Fruit fly (Drosophila melanogaster) whole organism, embryonic: Measurements from ENCODE around the gene CG31560.

ENCODE experiments used
- Atf-2 ChIP-seq: fragments of 200-800 bp; sonication (Bioruptor generic); optimal IDR thresholded peaks from 2 replicates; lab custom pipeline; 2016; ENCODE audit warnings: missing biosample characterization, missing genetic modification characterization
- CG11695 ChIP-seq: fragments of 200-800 bp; sonication (Bioruptor generic); IDR thresholded peaks from 3 replicates; pipeline ENCODE4 v1.3.6; 2022; ENCODE audit warnings: missing biosample characterization, missing genetic modification characterization
- CG13894 ChIP-seq: fragments of 200-800 bp; sonication (Bioruptor generic); optimal IDR thresholded peaks from 3 replicates; lab custom pipeline; 2018; ENCODE audit warnings: missing biosample characterization, mild to moderate bottlenecking, missing genetic modification characterization, moderate library complexity
- CG14860 ChIP-seq: fragments of 200-800 bp; sonication (Bioruptor generic); IDR thresholded peaks from 3 replicates; pipeline ENCODE4 v1.3.6; 2022; ENCODE audit warnings: missing biosample characterization, missing genetic modification characterization; ENCODE audit not compliant: partially characterized antibody
- CG16813 ChIP-seq: fragments of 200-800 bp; sonication (Bioruptor generic); IDR thresholded peaks from 3 replicates; pipeline ENCODE4 v1.3.6; 2022; ENCODE audit warnings: missing biosample characterization, missing genetic modification characterization; ENCODE audit not compliant: partially characterized antibody
- CG18011 ChIP-seq: fragments of 200-800 bp; sonication (Bioruptor generic); optimal IDR thresholded peaks from 2 replicates; lab custom pipeline; 2017; ENCODE audit warnings: missing biosample characterization, missing genetic modification characterization, mild to moderate bottlenecking, moderate library complexity, missing genotype
- CG18476 ChIP-seq: fragments of 200-800 bp; sonication (Bioruptor generic); optimal IDR thresholded peaks from 2 replicates; lab custom pipeline; 2016; ENCODE audit warnings: missing biosample characterization, mild to moderate bottlenecking, missing genetic modification characterization
- CG2199 ChIP-seq: fragments of 200-800 bp; sonication (Bioruptor generic); IDR thresholded peaks from 3 replicates; pipeline ENCODE4 v1.3.6; 2022; ENCODE audit warnings: missing biosample characterization, missing genetic modification characterization
- CG3407 ChIP-seq: fragments of 200-800 bp; sonication (Bioruptor generic); optimal IDR thresholded peaks from 2 replicates; lab custom pipeline; 2018; ENCODE audit warnings: missing biosample characterization, mild to moderate bottlenecking, missing genetic modification characterization
- CG34224 ChIP-seq: fragments of 200-800 bp; sonication (Bioruptor generic); IDR thresholded peaks from 3 replicates; pipeline ENCODE4 v1.3.6; 2022; ENCODE audit warnings: missing biosample characterization, missing genetic modification characterization; ENCODE audit not compliant: partially characterized antibody
- CG4328 ChIP-seq: fragments of 200-800 bp; sonication (Bioruptor generic); optimal IDR thresholded peaks from 3 replicates; lab custom pipeline; 2017; ENCODE audit warnings: missing biosample characterization, missing genetic modification reagents, missing genetic modification characterization
- CG4404 ChIP-seq: fragments of 200-800 bp; sonication (Bioruptor generic); IDR thresholded peaks from 2 replicates; pipeline ENCODE4 v1.3.6; 2022; ENCODE audit warnings: missing biosample characterization, missing genetic modification characterization
- CG4707 ChIP-seq: fragments of 200-800 bp; sonication (Bioruptor generic); optimal IDR thresholded peaks from 2 replicates; lab custom pipeline; 2018; ENCODE audit warnings: missing biosample characterization, mild to moderate bottlenecking, missing genetic modification characterization, moderate library complexity
- CG6254 ChIP-seq: fragments of 200-800 bp; sonication (Bioruptor generic); optimal IDR thresholded peaks from 3 replicates; lab custom pipeline; 2017; ENCODE audit warnings: mild to moderate bottlenecking, missing biosample characterization, missing genetic modification reagents, missing genetic modification characterization
- CG6813 ChIP-seq: fragments of 200-800 bp; sonication (Bioruptor generic); optimal IDR thresholded peaks from 2 replicates; lab custom pipeline; 2017; ENCODE audit warnings: missing biosample characterization, missing genetic modification characterization, mild to moderate bottlenecking, moderate library complexity, missing genetic modification reagents
- CG7839 ChIP-seq: fragments of 200-800 bp; sonication (Bioruptor generic); optimal IDR thresholded peaks from 3 replicates; lab custom pipeline; 2018; ENCODE audit warnings: missing biosample characterization, mild to moderate bottlenecking, missing genetic modification characterization, moderate library complexity
- CG8359 ChIP-seq: fragments of 200-800 bp; sonication (Bioruptor generic); optimal IDR thresholded peaks from 2 replicates; lab custom pipeline; 2017; ENCODE audit warnings: missing biosample characterization, mild to moderate bottlenecking, missing genetic modification characterization, borderline replicate concordance
- CG9437 ChIP-seq: fragments of 200-800 bp; sonication (Bioruptor generic); optimal IDR thresholded peaks from 2 replicates; lab custom pipeline; 2018; ENCODE audit warnings: missing biosample characterization, mild to moderate bottlenecking, missing genetic modification characterization
- Dad ChIP-seq: fragments of 200-800 bp; sonication (Bioruptor generic); optimal IDR thresholded peaks from 3 replicates; lab custom pipeline; 2016; ENCODE audit warnings: missing biosample characterization, missing genetic modification characterization
- Drgx ChIP-seq: fragments of 200-800 bp; sonication (Bioruptor generic); IDR thresholded peaks from 2 replicates; pipeline ENCODE4 v1.3.6; 2022; ENCODE audit warnings: missing biosample characterization, missing genetic modification characterization
- Hr51 ChIP-seq, 2 experiments: fragments of 200-800 bp; sonication (Bioruptor generic); optimal IDR thresholded peaks; 2 replicates in 1 of 2; 3 replicates in 1 of 2; lab custom pipeline; 2016 to 2018; ENCODE audit warnings: missing biosample characterization in 2 of 2, missing genetic modification characterization in 2 of 2, mild to moderate bottlenecking in 1 of 2, moderate library complexity in 1 of 2
- MBD-R2 ChIP-seq: fragments of 200-800 bp; sonication (Bioruptor generic); IDR thresholded peaks from 2 replicates; pipeline ENCODE4 v1.3.6; 2022; ENCODE audit warnings: missing biosample characterization, missing genetic modification characterization
- MESR4 ChIP-seq: fragments of 200-800 bp; sonication (Bioruptor generic); optimal IDR thresholded peaks from 2 replicates; lab custom pipeline; 2018; ENCODE audit warnings: missing biosample characterization, mild to moderate bottlenecking, missing genetic modification characterization, moderate library complexity
- Max ChIP-seq: fragments of 200-800 bp; sonication (Bioruptor generic); optimal IDR thresholded peaks from 2 replicates; lab custom pipeline; 2016; ENCODE audit warnings: missing biosample characterization, mild to moderate bottlenecking, missing genetic modification characterization
- Mrtf ChIP-seq: fragments of 200-800 bp; sonication (Bioruptor generic); IDR thresholded peaks from 3 replicates; pipeline ENCODE4 v1.3.6; 2022; ENCODE audit warnings: missing biosample characterization, missing genetic modification characterization
- NK7.1 ChIP-seq: fragments of 200-800 bp; sonication (Bioruptor generic); optimal IDR thresholded peaks from 3 replicates; lab custom pipeline; 2016; ENCODE audit warnings: missing biosample characterization, missing genetic modification characterization
- Nf-YB ChIP-seq: fragments of 200-800 bp; sonication (Bioruptor generic); optimal IDR thresholded peaks from 3 replicates; lab custom pipeline; 2019; ENCODE audit warnings: missing biosample characterization, mild to moderate bottlenecking, missing genetic modification characterization, moderate library complexity
- Rx ChIP-seq: fragments of 200-800 bp; sonication (Bioruptor generic); IDR thresholded peaks from 2 replicates; pipeline ENCODE4 v1.3.6; 2022; ENCODE audit warnings: missing biosample characterization, missing genetic modification characterization
- YL-1 ChIP-seq: fragments of 200-800 bp; sonication (Bioruptor generic); optimal IDR thresholded peaks from 3 replicates; lab custom pipeline; 2017; ENCODE audit warnings: missing biosample characterization, mild to moderate bottlenecking, missing genetic modification characterization
- ap ChIP-seq: fragments of 200-800 bp; sonication (Bioruptor generic); IDR thresholded peaks from 2 replicates; pipeline ENCODE4 v1.3.6; 2022; ENCODE audit warnings: missing biosample characterization, missing genetic modification characterization
- cad ChIP-seq: fragments of >200 bp; optimal IDR thresholded peaks from 2 replicates; lab custom pipeline; 2017; ENCODE audit warnings: missing biosample characterization, missing genetic modification characterization
- cg ChIP-seq: fragments of 200-800 bp; sonication (Bioruptor generic); optimal IDR thresholded peaks from 3 replicates; lab custom pipeline; 2019; ENCODE audit warnings: missing biosample characterization, mild to moderate bottlenecking, missing genetic modification characterization, moderate library complexity
- chif ChIP-seq, 2 experiments: fragments of 200-800 bp; sonication (Bioruptor generic); optimal IDR thresholded peaks; 3 replicates each; lab custom pipeline; 2016; ENCODE audit warnings: missing biosample characterization in 2 of 2, missing genetic modification characterization in 2 of 2
- crol ChIP-seq: fragments of 200-800 bp; sonication (Bioruptor generic); IDR thresholded peaks from 2 replicates; pipeline ENCODE4 v1.3.6; 2022; ENCODE audit warnings: missing biosample characterization, missing genetic modification characterization
- gsb ChIP-seq: fragments of 200-800 bp; sonication (Bioruptor generic); IDR thresholded peaks from 2 replicates; pipeline ENCODE4 v1.3.6; 2022; ENCODE audit warnings: missing biosample characterization, missing genetic modification characterization
- ind ChIP-seq: fragments of 200-800 bp; sonication (Bioruptor generic); optimal IDR thresholded peaks from 3 replicates; lab custom pipeline; 2016; ENCODE audit warnings: missing biosample characterization, missing genetic modification characterization
- insv ChIP-seq, 2 experiments: fragments of 200-800 bp; sonication (Bioruptor generic); optimal IDR thresholded peaks; 3 replicates each; lab custom pipeline; 2016 to 2018; ENCODE audit warnings: missing biosample characterization in 2 of 2, missing genetic modification characterization in 2 of 2
- org-1 ChIP-seq: fragments of 200-800 bp; sonication (Bioruptor generic); optimal IDR thresholded peaks from 2 replicates; lab custom pipeline; 2017; ENCODE audit warnings: missing biosample characterization, missing genetic modification characterization
- otp ChIP-seq: fragments of 200-800 bp; sonication (Bioruptor generic); IDR thresholded peaks from 3 replicates; pipeline ENCODE4, ENCODE4 v1.3.6; 2022; ENCODE audit warnings: missing biosample characterization, missing genetic modification characterization
- pfk ChIP-seq: fragments of 200-800 bp; sonication (Bioruptor generic); optimal IDR thresholded peaks from 2 replicates; lab custom pipeline; 2018; ENCODE audit warnings: missing biosample characterization, mild to moderate bottlenecking, missing genetic modification characterization, moderate library complexity
- pita ChIP-seq: fragments of 200-800 bp; sonication (Bioruptor generic); optimal IDR thresholded peaks from 2 replicates; lab custom pipeline; 2017; ENCODE audit warnings: missing biosample characterization, mild to moderate bottlenecking, missing genetic modification characterization
- pros ChIP-seq: fragments of 200-800 bp; sonication (Bioruptor generic); optimal IDR thresholded peaks from 3 replicates; lab custom pipeline; 2019; ENCODE audit warnings: missing biosample characterization, mild to moderate bottlenecking, missing genetic modification characterization, moderate library complexity
- repo ChIP-seq: fragments of 200-800 bp; sonication (Bioruptor generic); optimal IDR thresholded peaks from 2 replicates; lab custom pipeline; 2016; ENCODE audit warnings: missing biosample characterization, missing genetic modification characterization
- salm ChIP-seq: fragments of 200-800 bp; sonication (Bioruptor generic); optimal IDR thresholded peaks from 2 replicates; lab custom pipeline; 2018; ENCODE audit warnings: missing biosample characterization, mild to moderate bottlenecking, missing genetic modification characterization
- sens-2 ChIP-seq: fragments of 200-800 bp; sonication (Bioruptor generic); IDR thresholded peaks from 2 replicates; pipeline ENCODE4 v1.3.6; 2022; ENCODE audit warnings: missing biosample characterization, missing genetic modification characterization
- so ChIP-seq: fragments of 200-800 bp; sonication (Bioruptor generic); IDR thresholded peaks from 3 replicates; pipeline ENCODE4 v1.3.6; 2022; ENCODE audit warnings: missing biosample characterization, missing genetic modification characterization
- stc ChIP-seq: fragments of 200-800 bp; sonication (Bioruptor generic); IDR thresholded peaks from 2 replicates; pipeline ENCODE4 v1.3.6; 2022; ENCODE audit warnings: missing biosample characterization, missing genetic modification characterization
- tap ChIP-seq: fragments of 200-800 bp; optimal IDR thresholded peaks from 3 replicates; lab custom pipeline; 2019; ENCODE audit warnings: missing biosample characterization, mild to moderate bottlenecking, missing genetic modification characterization, moderate library complexity
- unpg ChIP-seq: fragments of 200-800 bp; sonication (Bioruptor generic); optimal IDR thresholded peaks from 3 replicates; lab custom pipeline; 2018; ENCODE audit warnings: missing biosample characterization, mild to moderate bottlenecking, missing genetic modification characterization, moderate library complexity
- z ChIP-seq: fragments of 200-800 bp; sonication (Bioruptor generic); IDR thresholded peaks from 3 replicates; pipeline ENCODE4 v1.3.6; 2022; ENCODE audit warnings: missing biosample characterization, missing genetic modification characterization

The CG31560 gene

DNA sequence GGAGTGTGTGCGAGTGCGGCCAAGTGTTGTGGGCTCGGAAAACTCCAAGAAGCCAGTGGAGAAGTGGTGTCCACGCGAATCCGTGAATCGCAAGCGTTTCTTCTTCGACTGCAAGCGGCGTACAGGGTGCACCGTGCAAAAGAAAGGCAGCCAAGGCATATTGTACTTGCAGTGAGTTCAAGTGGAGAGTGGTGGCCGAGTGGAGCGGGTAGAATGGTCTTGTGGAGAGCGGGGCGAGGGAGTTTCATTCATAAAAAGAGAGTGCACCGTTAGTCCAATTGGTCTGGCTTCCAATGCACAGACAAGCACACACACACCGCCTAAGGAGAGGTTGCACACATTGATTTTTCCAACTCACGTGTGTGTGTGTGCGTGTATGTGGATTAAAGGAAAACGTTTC, 41.4 kb downstream of the CG31560 start (continued):
- TF ChIP-seq CG4328: no peak
- TF ChIP-seq insv (GFP tag; optimal IDR thresholded peaks at IDR 0.05; lab: Kevin White, UChicago): peak; percentile 44 to 93
- TF ChIP-seq Max (GFP tag; lab: Kevin White, UChicago): no peak
- 0 out of 2 replicates have a peak, but pooled peaks have one; percentile 11 for TF ChIP-seq stc (GFP tag; lab: Robert Waterston, UW)
- peak; percentile 79 for TF ChIP-seq pros (GFP tag; lab: Kevin White, UChicago)
- no peak for TF ChIP-seq CG18011 (GFP tag; lab: Kevin White, UChicago)
- no peak for TF ChIP-seq chif (GFP tag; optimal IDR thresholded peaks at IDR 0.05; lab: Kevin White, UChicago)
- TF ChIP-seq otp (GFP tag; lab: Robert Waterston, UW): 0 out of 3 replicates have a peak, but pooled peaks have one; percentile 4
- peak; percentile 23; the same call in 1 of the 2 replicates for TF ChIP-seq Drgx (GFP tag; lab: Robert Waterston, UW)
- TF ChIP-seq CG2199 (GFP tag; lab: Robert Waterston, UW): peak; percentile 66; the same call in 1 of the 3 replicates
- no peak for TF ChIP-seq tap (tag; lab: Kevin White, UChicago)
- no peak; the same call in 2 of the 3 replicates for TF ChIP-seq CG11695
- TF ChIP-seq Rx: no peak
- TF ChIP-seq CG34224: no peak
- no peak for TF ChIP-seq ind (GFP tag; lab: Kevin White, UChicago)
- no peak for TF ChIP-seq pfk
- TF ChIP-seq z (GFP tag; lab: Robert Waterston, UW): 0 out of 3 replicates have a peak, but pooled peaks have one; percentile 31
- no peak for TF ChIP-seq Hr51 (GFP tag; optimal IDR thresholded peaks at IDR 0.05; lab: Kevin White, UChicago)
- TF ChIP-seq gsb: no peak
- TF ChIP-seq org-1 (GFP tag; lab: Kevin White, UChicago): no peak
- TF ChIP-seq cg (GFP tag; lab: Kevin White, UChicago): peak; percentile 85
- no peak for TF ChIP-seq unpg (GFP tag; lab: Kevin White, UChicago)
- no peak for TF ChIP-seq ap (GFP tag; lab: Robert Waterston, UW)
- TF ChIP-seq Mrtf (GFP tag; lab: Robert Waterston, UW): no peak
- TF ChIP-seq CG13894: no peak
- TF ChIP-seq CG18476 (GFP tag; lab: Kevin White, UChicago): no peak
- no peak for TF ChIP-seq pita (GFP tag; lab: Kevin White, UChicago)
- TF ChIP-seq MBD-R2 (GFP tag; lab: Robert Waterston, UW): peak; percentile 13; the same call in 1 of the 2 replicates
- no peak for TF ChIP-seq salm (tag; lab: Kevin White, UChicago)
- no peak for TF ChIP-seq CG16813 (GFP tag; lab: Robert Waterston, UW)
- TF ChIP-seq CG6813 (GFP tag; lab: Kevin White, UChicago): peak; percentile 21
- peak; percentile 61 for TF ChIP-seq crol
- no peak for TF ChIP-seq YL-1 (GFP tag; lab: Kevin White, UChicago)
- TF ChIP-seq Dad: no peak
- TF ChIP-seq Nf-YB (GFP tag; lab: Kevin White, UChicago): peak; percentile 21
- TF ChIP-seq CG3407 (GFP tag; lab: Kevin White, UChicago): no peak
- no peak for TF ChIP-seq sens-2 (GFP tag; lab: Robert Waterston, UW)
- peak; percentile 61 for TF ChIP-seq cad (GFP tag; lab: Kevin White, UChicago)
- TF ChIP-seq CG14860 (GFP tag; lab: Robert Waterston, UW): no peak
- peak; percentile 44; the same call in 1 of the 3 replicates for TF ChIP-seq so (GFP tag; lab: Robert Waterston, UW)
- TF ChIP-seq CG8359: peak; percentile 43
- TF ChIP-seq NK7.1 (GFP tag; lab: Kevin White, UChicago): no peak
- TF ChIP-seq repo (GFP tag; lab: Kevin White, UChicago): no peak
- peak; percentile 22 for TF ChIP-seq CG9437 (GFP tag; lab: Kevin White, UChicago)
- no peak for TF ChIP-seq CG7839
- no peak for TF ChIP-seq CG4404 (GFP tag; lab: Robert Waterston, UW)
- no peak for TF ChIP-seq CG4707 (GFP tag; lab: Kevin White, UChicago)
- peak; percentile 51 for TF ChIP-seq MESR4
- TF ChIP-seq Atf-2 (GFP tag; lab: Kevin White, UChicago): no peak
- TF ChIP-seq CG6254 (GFP tag; lab: Kevin White, UChicago): peak; percentile 100
